Worm (Caenorhabditis elegans) whole organism, L3 larva: ENCODE measurements around the gene srw-54.

Experiments
- aly-2 ChIP-seq: fragments of 150-350 bp; optimal IDR thresholded peaks from 2 replicates; lab custom pipeline; 2014; ENCODE audit warnings: missing biosample characterization, missing genetic modification characterization
- ama-1 ChIP-seq: fragments of 150-350 bp; optimal IDR thresholded peaks from 2 replicates; lab custom pipeline; 2018
- elt-1 ChIP-seq: fragments of 150-350 bp; optimal IDR thresholded peaks from 2 replicates; lab custom pipeline; 2014; ENCODE audit warnings: missing biosample characterization, missing genetic modification characterization
- elt-2 ChIP-seq: sonication (generic microtip); optimal IDR thresholded peaks from 2 replicates; lab custom pipeline; 2016; ENCODE audit warnings: missing genetic modification reagents, mild to moderate bottlenecking, missing genetic modification characterization, missing compliant biosample characterization
- elt-3 ChIP-seq, 3 experiments: fragments of 150-350 bp in 1 of 3; sonication (generic microtip) in 2 of 3; optimal IDR thresholded peaks; 2 replicates in 2 of 3; 4 replicates in 1 of 3; lab custom pipeline; 2014 to 2017; ENCODE audit warnings: missing biosample characterization in 3 of 3, missing genetic modification characterization in 3 of 3
- fos-1 ChIP-seq: fragments of 150-350 bp; optimal IDR thresholded peaks from 2 replicates; lab custom pipeline; 2014; ENCODE audit warnings: missing biosample characterization, missing genetic modification characterization
- jun-1 ChIP-seq: fragments of 150-350 bp; optimal IDR thresholded peaks from 2 replicates; lab custom pipeline; 2014; ENCODE audit warnings: missing biosample characterization, missing genetic modification reagents, missing genetic modification characterization
- nhr-11 ChIP-seq: fragments of 150-350 bp; optimal IDR thresholded peaks from 2 replicates; lab custom pipeline; 2014; ENCODE audit warnings: missing biosample characterization, missing genetic modification characterization
- nhr-23 ChIP-seq: fragments of 150-350 bp; optimal IDR thresholded peaks from 2 replicates; lab custom pipeline; 2014; ENCODE audit warnings: missing biosample characterization, missing genetic modification reagents, missing genetic modification characterization
- pha-4 ChIP-seq: fragments of 150-350 bp; optimal IDR thresholded peaks from 2 replicates; lab custom pipeline; 2014; ENCODE audit warnings: missing biosample characterization, missing genetic modification reagents, missing genetic modification characterization
- sea-2 ChIP-seq: fragments of 150-350 bp; sonication (generic microtip); optimal IDR thresholded peaks from 4 replicates; lab custom pipeline; 2014; ENCODE audit warnings: missing biosample characterization, missing genetic modification reagents, missing genetic modification characterization
- tbx-2 ChIP-seq: sonication (generic microtip); optimal IDR thresholded peaks from 2 replicates; lab custom pipeline; 2016; ENCODE audit warnings: mild to moderate bottlenecking, missing genetic modification characterization, missing compliant biosample characterization
- unc-62 ChIP-seq: fragments of 150-350 bp; sonication (generic microtip); optimal IDR thresholded peaks from 4 replicates; lab custom pipeline; 2014; ENCODE audit warnings: missing biosample characterization, missing genetic modification reagents, missing genetic modification characterization
- ztf-4 ChIP-seq: fragments of 150-350 bp; optimal IDR thresholded peaks from 2 replicates; lab custom pipeline; 2014; ENCODE audit warnings: missing biosample characterization, missing genetic modification characterization

ce11 chrV:16635911-16636310 lies 24.8 kb downstream of the srw-54 start, which contains the start of gene mltn-11:
- TF ChIP-seq ama-1 (lab: Kevin White, UChicago), result no peak
- TF ChIP-seq nhr-23, result no peak
- TF ChIP-seq tbx-2 (tag; lab: Kevin White, UChicago), result no peak
- TF ChIP-seq nhr-11 (tag; lab: Kevin White, UChicago), result no peak
- TF ChIP-seq elt-2 (tag; lab: Kevin White, UChicago), result peak; percentile 28
- no peak for TF ChIP-seq elt-1 (tag; lab: Kevin White, UChicago)
- no peak for TF ChIP-seq jun-1 (tag; lab: Kevin White, UChicago)
- TF ChIP-seq pha-4 (tag; lab: Kevin White, UChicago), result no peak
- TF ChIP-seq unc-62, result no peak
- TF ChIP-seq sea-2 (GFP tag; lab: Kevin White, UChicago), result no peak
- TF ChIP-seq aly-2 (tag; lab: Kevin White, UChicago), result no peak
- TF ChIP-seq ztf-4 (tag; lab: Kevin White, UChicago), result no peak
- no peak for TF ChIP-seq fos-1
- TF ChIP-seq elt-3 (tag; optimal IDR thresholded peaks at IDR 0.05; lab: Kevin White, UChicago), result no peak
